Worm (Caenorhabditis elegans) whole organism, late embryonic: ENCODE results near the gene T02H6.1.

Source experiments
- C38D4.7 ChIP-seq: fragments of 200-800 bp; sonication (Bioruptor generic); optimal IDR thresholded peaks from 2 replicates; lab custom pipeline; 2018; ENCODE audit warnings: mild to moderate bottlenecking, missing genetic modification characterization, moderate library complexity, missing compliant biosample characterization
- T23F11.4 ChIP-seq: fragments of 200-800 bp; sonication (Bioruptor generic); optimal IDR thresholded peaks from 2 replicates; lab custom pipeline; 2018; ENCODE audit warnings: mild to moderate bottlenecking, missing genetic modification characterization, missing compliant biosample characterization
- Y22D7AL.16 ChIP-seq: sonication (generic microtip); optimal IDR thresholded peaks from 2 replicates; lab custom pipeline; 2016; ENCODE audit warnings: missing genetic modification characterization, missing compliant biosample characterization
- ceh-18 ChIP-seq: sonication (generic microtip); optimal IDR thresholded peaks from 2 replicates; lab custom pipeline; 2016; ENCODE audit warnings: missing genetic modification characterization, missing compliant biosample characterization
- ceh-22 ChIP-seq: sonication (generic microtip); optimal IDR thresholded peaks from 2 replicates; lab custom pipeline; 2017; ENCODE audit warnings: missing biosample characterization, missing genetic modification characterization
- ceh-30 ChIP-seq: fragments of 150-350 bp; optimal IDR thresholded peaks from 2 replicates; lab custom pipeline; 2014; ENCODE audit warnings: missing biosample characterization, missing genetic modification characterization
- ceh-31 ChIP-seq: sonication (generic microtip); optimal IDR thresholded peaks from 2 replicates; lab custom pipeline; 2016; ENCODE audit warnings: missing genetic modification characterization, missing compliant biosample characterization
- ceh-45 ChIP-seq: fragments of 200-800 bp; sonication (Bioruptor generic); IDR thresholded peaks from 2 replicates; pipeline ENCODE4 v1.3.6; 2022; ENCODE audit warnings: missing genetic modification reagents, missing genetic modification characterization, missing compliant biosample characterization
- ceh-48 ChIP-seq: sonication (generic microtip); optimal IDR thresholded peaks from 2 replicates; lab custom pipeline; 2016; ENCODE audit warnings: missing genetic modification characterization, inconsistent platforms, missing compliant biosample characterization
- ceh-6 ChIP-seq: fragments of 200-800 bp; sonication (Bioruptor generic); optimal IDR thresholded peaks from 2 replicates; lab custom pipeline; 2018; ENCODE audit warnings: mild to moderate bottlenecking, missing genetic modification characterization, missing compliant biosample characterization
- ceh-9 ChIP-seq: sonication (generic microtip); optimal IDR thresholded peaks from 2 replicates; lab custom pipeline; 2016; ENCODE audit warnings: mild to moderate bottlenecking, missing genetic modification characterization, inconsistent platforms, missing compliant biosample characterization
- dmd-4 ChIP-seq: sonication (generic microtip); optimal IDR thresholded peaks from 2 replicates; lab custom pipeline; 2016; ENCODE audit warnings: borderline replicate concordance, missing genetic modification characterization, missing compliant biosample characterization
- dve-1 ChIP-seq: sonication (generic microtip); optimal IDR thresholded peaks from 2 replicates; lab custom pipeline; 2017; ENCODE audit warnings: antibody characterized with exemption, mild to moderate bottlenecking, missing genetic modification characterization, missing compliant biosample characterization
- eyg-1 ChIP-seq: sonication (generic microtip); optimal IDR thresholded peaks from 2 replicates; lab custom pipeline; 2016; ENCODE audit warnings: missing genotype, missing genetic modification characterization, missing compliant biosample characterization
- fkh-10 ChIP-seq: fragments of 150-350 bp; optimal IDR thresholded peaks from 2 replicates; lab custom pipeline; 2014; ENCODE audit warnings: missing biosample characterization, missing genetic modification reagents, missing genetic modification characterization
- gmeb-2 ChIP-seq: sonication (generic microtip); optimal IDR thresholded peaks from 2 replicates; lab custom pipeline; 2016; ENCODE audit warnings: missing genetic modification characterization, inconsistent platforms, missing compliant biosample characterization
- hlh-8 ChIP-seq: sonication (generic microtip); optimal IDR thresholded peaks from 2 replicates; lab custom pipeline; 2016; ENCODE audit warnings: missing genotype, missing genetic modification characterization, missing compliant biosample characterization
- lim-6 ChIP-seq: sonication (generic microtip); optimal IDR thresholded peaks from 2 replicates; lab custom pipeline; 2016; ENCODE audit warnings: missing genetic modification characterization, missing compliant biosample characterization
- lin-11 ChIP-seq: fragments of 200-800 bp; sonication (Bioruptor generic); optimal IDR thresholded peaks from 2 replicates; lab custom pipeline; 2018; ENCODE audit warnings: mild to moderate bottlenecking, missing genetic modification characterization, missing compliant biosample characterization
- nhr-11 ChIP-seq: fragments of 150-350 bp; optimal IDR thresholded peaks from 2 replicates; lab custom pipeline; 2014; ENCODE audit warnings: missing biosample characterization, missing genetic modification characterization
- npax-4 ChIP-seq: sonication (generic microtip); optimal IDR thresholded peaks from 2 replicates; lab custom pipeline; 2016; ENCODE audit warnings: missing genetic modification characterization, missing compliant biosample characterization
- odd-2 ChIP-seq: sonication (generic microtip); optimal IDR thresholded peaks from 2 replicates; lab custom pipeline; 2017; ENCODE audit warnings: antibody characterized with exemption, mild to moderate bottlenecking, missing genetic modification characterization, missing compliant biosample characterization
- pag-3 ChIP-seq: sonication (generic microtip); optimal IDR thresholded peaks from 2 replicates; lab custom pipeline; 2016; ENCODE audit warnings: missing compliant biosample characterization, missing genetic modification characterization, borderline replicate concordance
- pat-9 ChIP-seq: fragments of 200-800 bp; sonication (Bioruptor generic); optimal IDR thresholded peaks from 2 replicates; lab custom pipeline; 2018; ENCODE audit warnings: mild to moderate bottlenecking, missing genetic modification characterization, moderate library complexity, missing compliant biosample characterization
- pax-1 ChIP-seq: fragments of 150-350 bp; optimal IDR thresholded peaks from 2 replicates; lab custom pipeline; 2014; ENCODE audit warnings: missing biosample characterization, missing genetic modification characterization
- pha-2 ChIP-seq: sonication (generic microtip); optimal IDR thresholded peaks from 2 replicates; lab custom pipeline; 2017; ENCODE audit warnings: mild to moderate bottlenecking, missing genetic modification characterization, missing compliant biosample characterization
- pqm-1 ChIP-seq: sonication (generic microtip); optimal IDR thresholded peaks from 2 replicates; lab custom pipeline; 2016; ENCODE audit warnings: missing genetic modification characterization, missing compliant biosample characterization
- ref-2 ChIP-seq: sonication (generic microtip); optimal IDR thresholded peaks from 2 replicates; lab custom pipeline; 2016; ENCODE audit warnings: missing genetic modification characterization, missing compliant biosample characterization
- sdc-2 ChIP-seq: sonication (generic microtip); optimal IDR thresholded peaks from 2 replicates; lab custom pipeline; 2016; ENCODE audit warnings: missing genotype, missing genetic modification characterization, missing compliant biosample characterization
- sox-2 ChIP-seq: fragments of 200-800 bp; sonication (Bioruptor generic); IDR thresholded peaks from 2 replicates; pipeline ENCODE4 v1.3.6; 2022; ENCODE audit warnings: missing genetic modification reagents, missing genetic modification characterization, missing compliant biosample characterization
- syd-9 ChIP-seq: sonication (generic microtip); optimal IDR thresholded peaks from 2 replicates; lab custom pipeline; 2016; ENCODE audit warnings: mild to moderate bottlenecking, missing genetic modification characterization, moderate library complexity, missing compliant biosample characterization
- tbx-2 ChIP-seq: sonication (generic microtip); optimal IDR thresholded peaks from 2 replicates; lab custom pipeline; 2016; ENCODE audit warnings: missing genetic modification characterization, missing compliant biosample characterization
- ttx-3 ChIP-seq: sonication (generic microtip); optimal IDR thresholded peaks from 2 replicates; lab custom pipeline; 2016; ENCODE audit warnings: missing genetic modification reagents, missing genetic modification characterization, missing compliant biosample characterization
- unc-3 ChIP-seq, 2 experiments: fragments of 200-800 bp in 1 of 2; sonication (Bioruptor generic) in 1 of 2; sonication (generic microtip) in 1 of 2; conservative IDR thresholded peaks in 1 of 2; optimal IDR thresholded peaks in 1 of 2; 2 replicates each; pipeline versions ENCODE4 v1.3.6 to Lab custom; 2016 to 2022; ENCODE audit warnings: missing compliant biosample characterization in 2 of 2, missing genetic modification characterization in 2 of 2, missing genetic modification reagents in 1 of 2
- unc-42 ChIP-seq: sonication (generic microtip); optimal IDR thresholded peaks from 2 replicates; lab custom pipeline; 2016; ENCODE audit warnings: missing genotype, missing genetic modification characterization, missing compliant biosample characterization
- unc-86 ChIP-seq: sonication (generic microtip); optimal IDR thresholded peaks from 2 replicates; lab custom pipeline; 2016; ENCODE audit warnings: missing genetic modification characterization, missing compliant biosample characterization
- ztf-16 ChIP-seq: sonication (generic microtip); optimal IDR thresholded peaks from 2 replicates; lab custom pipeline; 2017; ENCODE audit warnings: missing genetic modification characterization, missing compliant biosample characterization

The T02H6.1 gene

DNA sequence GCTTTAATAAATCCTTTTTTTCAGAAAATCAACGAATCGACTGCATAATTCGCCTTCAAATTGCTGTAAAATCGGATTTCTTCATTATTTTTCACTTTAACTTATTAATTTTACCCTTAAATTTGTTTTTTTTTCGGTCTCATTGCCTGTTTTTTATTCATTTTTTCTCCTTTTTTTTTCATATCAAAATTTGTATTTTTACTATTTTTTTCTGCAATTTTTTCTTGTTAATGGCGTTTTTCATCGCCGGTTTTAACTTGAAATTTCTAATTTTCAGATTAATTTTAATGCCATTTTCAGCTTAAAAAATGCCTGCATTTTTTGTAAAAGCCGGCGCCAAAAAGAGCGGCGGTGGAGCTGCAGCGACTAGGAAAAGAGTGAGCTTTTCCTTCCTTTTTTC lies at the start of gene T02H6.1:
T02H6.1 (plus strand) TSS at position 301 of the 400 bp plus-strand sequence.
- TF ChIP-seq T23F11.4 (GFP tag; lab: Kevin White, UChicago) (no peak), pat-9 (tag; lab: Kevin White, UChicago) (no peak), ceh-31 (tag; lab: Kevin White, UChicago) (no peak), npax-4 (tag; lab: Kevin White, UChicago) (no peak), dve-1 (tag; lab: Kevin White, UChicago) (no peak), ref-2 (tag; lab: Kevin White, UChicago) (no peak), ceh-22 (no peak), pha-2 (no peak)

DNA sequence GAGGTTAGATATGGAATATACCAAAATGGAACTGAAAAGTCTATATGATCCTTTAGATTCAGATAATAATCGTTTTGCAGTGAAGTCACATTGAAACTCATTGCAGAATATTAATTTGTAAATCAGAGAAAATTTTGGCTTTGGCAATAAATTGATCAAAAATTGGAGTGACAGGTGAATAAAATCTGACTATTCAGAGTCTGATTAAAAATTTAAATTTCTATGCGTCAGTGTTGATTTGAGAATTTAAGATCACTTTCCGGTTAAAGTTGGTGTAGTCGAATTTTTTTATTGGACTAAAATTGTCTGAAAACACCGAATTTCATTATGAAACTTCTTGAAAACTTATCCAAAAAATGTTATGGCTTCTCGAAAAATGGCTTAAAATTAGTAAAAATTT lies 47.5 kb upstream of the T02H6.1 start, which contains the start of gene sri-45:
sri-45 (minus strand) TSS at position 101 of the 400 bp plus-strand sequence.
- TF ChIP-seq sdc-2 (tag; lab: Kevin White, UChicago) (no peak), npax-4 (tag; lab: Kevin White, UChicago) (no peak), unc-42 (tag; lab: Kevin White, UChicago) (no peak), eyg-1 (no peak), odd-2 (tag; lab: Kevin White, UChicago) (no peak), fkh-10 (no peak), nhr-11 (tag; lab: Kevin White, UChicago) (no peak), ceh-30 (no peak), dve-1 (tag; lab: Kevin White, UChicago) (no peak), lim-6 (tag; lab: Kevin White, UChicago) (no peak), pag-3 (tag; lab: Kevin White, UChicago) (no peak)

DNA sequence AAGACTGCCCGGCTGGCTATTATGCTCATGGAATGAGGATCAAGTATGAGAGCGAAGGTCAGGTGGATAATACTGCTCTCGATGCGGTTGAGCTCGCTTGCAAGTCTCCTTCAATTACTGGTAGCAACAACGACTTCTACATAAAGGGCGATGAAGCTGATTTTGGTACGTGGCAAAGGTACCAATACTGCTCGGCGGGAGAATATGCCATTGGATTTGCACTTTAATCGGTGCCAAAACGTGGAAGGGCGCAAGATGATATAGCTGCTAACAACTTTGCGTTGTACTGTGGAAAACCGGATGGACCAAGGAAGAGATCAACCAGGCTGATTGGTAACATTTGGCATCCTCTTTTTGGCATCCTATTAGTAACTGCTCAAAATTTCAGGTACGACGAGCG lies 41.3 kb upstream of the T02H6.1 start:
- no peak for TF ChIP-seq ceh-9 (tag; lab: Kevin White, UChicago)
- TF ChIP-seq lim-6 (tag; lab: Kevin White, UChicago) = no peak
- no peak for TF ChIP-seq ttx-3 (tag; lab: Kevin White, UChicago)
- no peak for TF ChIP-seq unc-3 (GFP tag; conservative IDR thresholded peaks at IDR 0.05; lab: Robert Waterston, UW)
- no peak for TF ChIP-seq unc-3 (tag; optimal IDR thresholded peaks at IDR 0.05; lab: Kevin White, UChicago)
- no peak for TF ChIP-seq ceh-22
- no peak for TF ChIP-seq ceh-6
- TF ChIP-seq C38D4.7 (GFP tag; lab: Kevin White, UChicago) = no peak
- TF ChIP-seq ztf-16 (tag; lab: Kevin White, UChicago) = no peak
- no peak for TF ChIP-seq pqm-1 (tag; lab: Kevin White, UChicago)

DNA sequence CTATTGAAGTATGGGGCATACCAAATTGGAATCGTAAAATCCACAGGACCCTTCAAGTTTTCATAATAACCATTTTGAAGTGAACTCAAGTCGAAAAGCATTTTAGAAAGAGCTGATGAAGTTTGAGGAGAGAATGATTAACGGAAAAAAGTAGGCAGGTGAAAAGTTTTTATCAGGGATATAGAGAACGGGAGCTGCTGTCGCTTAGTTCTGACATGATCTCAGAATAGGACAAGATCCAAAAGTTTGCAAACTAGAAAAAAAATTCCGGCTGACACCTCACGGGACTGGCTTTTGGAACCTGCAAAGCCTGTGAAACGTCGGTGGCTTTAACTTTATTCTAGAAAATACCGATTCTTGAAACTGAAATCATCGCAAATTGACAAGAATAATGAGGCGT lies 38.2 kb upstream of the T02H6.1 start, which contains the start of gene sri-46:
sri-46 (minus strand) TSS at position 101 of the 400 bp plus-strand sequence.
- TF ChIP-seq tbx-2 (tag; lab: Kevin White, UChicago) = no peak
- no peak for TF ChIP-seq ceh-45 (GFP tag; lab: Robert Waterston, UW)
- no peak for TF ChIP-seq pax-1
- no peak for TF ChIP-seq gmeb-2
- TF ChIP-seq hlh-8 (tag; lab: Kevin White, UChicago) = no peak
- TF ChIP-seq T23F11.4 (GFP tag; lab: Kevin White, UChicago) = no peak
- no peak for TF ChIP-seq sox-2 (GFP tag; lab: Robert Waterston, UW)
- no peak for TF ChIP-seq pag-3 (tag; lab: Kevin White, UChicago)
- no peak for TF ChIP-seq ztf-16 (tag; lab: Kevin White, UChicago)
- no peak for TF ChIP-seq lin-11
- TF ChIP-seq odd-2 (tag; lab: Kevin White, UChicago) = no peak
- TF ChIP-seq, all 69 proteins: peak for 0

DNA sequence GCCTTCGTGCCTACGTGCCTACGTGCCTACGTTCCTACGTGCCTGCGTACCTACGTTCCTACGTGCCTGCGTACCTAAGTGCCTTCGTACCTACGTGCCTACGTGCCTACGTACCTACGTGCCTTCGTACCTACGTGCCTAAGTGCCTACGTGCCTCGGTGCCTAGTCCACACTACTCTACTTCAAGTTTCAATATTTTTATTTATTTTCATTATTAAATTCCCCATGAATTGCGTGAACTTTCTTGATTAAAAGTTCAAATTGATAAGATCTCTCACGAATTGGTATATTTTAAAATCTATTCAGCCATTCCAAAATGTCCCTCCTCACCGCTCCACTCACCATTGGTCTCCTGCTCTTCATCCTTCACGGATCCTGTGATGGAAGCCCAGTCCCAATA lies 35.1 kb upstream of the T02H6.1 start, which contains the start of gene Y39F10C.3:
Y39F10C.3 (plus strand) TSS at position 301 of the 400 bp plus-strand sequence.
- TF ChIP-seq syd-9 (tag; lab: Kevin White, UChicago) (no peak), ceh-48 (no peak), ceh-18 (no peak), Y22D7AL.16 (tag; lab: Kevin White, UChicago) (no peak), dmd-4 (tag; lab: Kevin White, UChicago) (no peak), lin-11 (no peak), eyg-1 (no peak), unc-86 (tag; lab: Kevin White, UChicago) (no peak), hlh-8 (tag; lab: Kevin White, UChicago) (no peak), pax-1 (no peak)
